Worm (Caenorhabditis elegans): ENCODE data around the gene Y45F10B.12.
A peak's percentile ranks its signal among the peaks of the same experiment; 100 is the strongest.
"Not testable (repeated sequence)": the region's sequence is repeated elsewhere in the genome, so short reads cannot be mapped to it uniquely, and the experiment has no call there.

Gene Y45F10B.12

ce11 chrIV:13593351-13593750, 6.1 kb downstream of the Y45F10B.12 start, which contains the start of gene Y45F10B.3:
Gene Y45F10B.3 (plus strand): TSS chrIV:13593651.
- TF ChIP-seq pqm-1 (tag; optimal IDR thresholded peaks at IDR 0.05): no peak
- no peak for TF ChIP-seq ceh-82 (tag; optimal IDR thresholded peaks at IDR 0.05)
- no peak for TF ChIP-seq egl-5 (tag; optimal IDR thresholded peaks at IDR 0.05)
- no peak for TF ChIP-seq elt-2 (tag; optimal IDR thresholded peaks at IDR 0.05)
- TF ChIP-seq pha-4 (tag; optimal IDR thresholded peaks at IDR 0.05): no peak
- TF ChIP-seq aly-2 (tag; optimal IDR thresholded peaks at IDR 0.05): no peak
- TF ChIP-seq ceh-28 (tag; optimal IDR thresholded peaks at IDR 0.05): no peak
- no peak for TF ChIP-seq elt-1 (tag; optimal IDR thresholded peaks at IDR 0.05)
- no peak for TF ChIP-seq elt-3 (tag; optimal IDR thresholded peaks at IDR 0.05)
- TF ChIP-seq mml-1 (tag; optimal IDR thresholded peaks at IDR 0.05): no peak
- TF ChIP-seq skn-1 (tag; optimal IDR thresholded peaks at IDR 0.05): no peak
- no peak for TF ChIP-seq nhr-28 (tag; optimal IDR thresholded peaks at IDR 0.05)
- TF ChIP-seq ceh-9 (tag; optimal IDR thresholded peaks at IDR 0.05): no peak
- no peak for TF ChIP-seq ztf-11 (tag; optimal IDR thresholded peaks at IDR 0.05)

ce11 chrIV:13597813-13598212, 10.5 kb downstream of the Y45F10B.12 start, which contains the start of gene Y45F10B.9:
Gene Y45F10B.9 (minus strand): TSS chrIV:13597913.
- not testable (repeated sequence) for TF ChIP-seq ztf-11 (tag; optimal IDR thresholded peaks at IDR 0.05); egl-27 (tag; optimal IDR thresholded peaks at IDR 0.05); sea-2 (GFP tag; optimal IDR thresholded peaks at IDR 0.05)

ce11 chrIV:13600643-13601042, 13.4 kb downstream of the Y45F10B.12 start:
- TF ChIP-seq nhr-237 (tag; optimal IDR thresholded peaks at IDR 0.05) (no peak), ceh-9 (tag; optimal IDR thresholded peaks at IDR 0.05) (no peak), unc-62 (GFP tag; optimal IDR thresholded peaks at IDR 0.05) (no peak), snpc-4 (tag; optimal IDR thresholded peaks at IDR 0.05) (peak; percentile 70), nhr-23 (tag; optimal IDR thresholded peaks at IDR 0.05) (no peak)

- no peak for TF ChIP-seq nhr-67 (tag; optimal IDR thresholded peaks at IDR 0.05)
- no peak for TF ChIP-seq nhr-25 (tag; optimal IDR thresholded peaks at IDR 0.05)
- TF ChIP-seq snpc-4 (tag; optimal IDR thresholded peaks at IDR 0.05): peak; percentile 40
- TF ChIP-seq pqm-1 (tag; optimal IDR thresholded peaks at IDR 0.05): no peak
- TF ChIP-seq nhr-43 (tag; optimal IDR thresholded peaks at IDR 0.05; ENCODE audit: poor library complexity, severe bottlenecking): no peak
Measured at ce11 chrIV:13601428-13601827, 14.2 kb downstream of the Y45F10B.12 start.

- TF ChIP-seq nhr-237 (tag; optimal IDR thresholded peaks at IDR 0.05) (no peak), snpc-4 (tag; optimal IDR thresholded peaks at IDR 0.05) (peak; percentile 6)
Measured at ce11 chrIV:13601973-13602669, 14.8 kb downstream of the Y45F10B.12 start, which contains the start of gene Y45F10B.59. Gene Y45F10B.59 (plus strand): TSS chrIV:13602619.

ce11 chrIV:13609755-13610154, 22.5 kb downstream of the Y45F10B.12 start, which contains the start of gene C08F11.13:
Gene C08F11.13 (minus strand): TSS chrIV:13609892.
- TF ChIP-seq elt-2 (tag; optimal IDR thresholded peaks at IDR 0.05): peak; percentile 69
- no peak for TF ChIP-seq unc-39 (tag; optimal IDR thresholded peaks at IDR 0.05)
- TF ChIP-seq ztf-4 (tag; optimal IDR thresholded peaks at IDR 0.05): no peak
- peak; percentile 82 for TF ChIP-seq pqm-1 (tag; optimal IDR thresholded peaks at IDR 0.05)
- TF ChIP-seq mdl-1 (tag; optimal IDR thresholded peaks at IDR 0.05): no peak
- no peak for TF ChIP-seq lin-39 (tag; optimal IDR thresholded peaks at IDR 0.05)
- TF ChIP-seq jun-1 (tag; optimal IDR thresholded peaks at IDR 0.05): peak; percentile 0
- no peak for TF ChIP-seq fkh-2 (tag; optimal IDR thresholded peaks at IDR 0.05)
- peak; percentile 60 for TF ChIP-seq pha-4 (tag; optimal IDR thresholded peaks at IDR 0.05)
- no peak for TF ChIP-seq nhr-67 (tag; optimal IDR thresholded peaks at IDR 0.05)

ce11 chrIV:13619203-13619602, 31.9 kb downstream of the Y45F10B.12 start, which contains the start of gene C08F11.3:
Gene C08F11.3 (plus strand): TSS chrIV:13619503.
- TF ChIP-seq ceh-16 (tag; optimal IDR thresholded peaks at IDR 0.05) (no peak), elt-2 (tag; optimal IDR thresholded peaks at IDR 0.05) (peak; percentile 15), pha-4 (tag; optimal IDR thresholded peaks at IDR 0.05) (peak; percentile 19)

All from whole organism, L3 larva.